1 fruit fly cellular context compared by ENCODE assay signal in genomic region chr3L:2881582-2881981, dm6.
A peak's percentile ranks its signal among the peaks of the same experiment; 100 is the strongest.
TF ChIP-seq lines count a peak whose summit lies in the region.

No protein-coding gene starts in this region.

TF ChIP-seq in whole organism, embryonic, 481 proteins besides CTCF, POLR2A, EP300 and RAD21 (continued from another document):
- TF ChIP-seq Poxn (GFP tag; IDR thresholded peaks at IDR 0.05; lab: Robert Waterston, UW) (no peak), amos (GFP tag; IDR thresholded peaks at IDR 0.05; lab: Robert Waterston, UW; ENCODE audit: partially characterized antibody) (no peak; the same call in 1 of the 2 replicates), Dip3 (GFP tag; optimal IDR thresholded peaks at IDR 0.05; lab: Kevin White, UChicago) (no peak), CG6791 (GFP tag; IDR thresholded peaks at IDR 0.05; lab: Robert Waterston, UW; ENCODE audit: partially characterized antibody) (peak; percentile 28; the same call in 1 of the 3 replicates), CoRest (tag; optimal IDR thresholded peaks at IDR 0.05; lab: Kevin White, UChicago) (no peak), tll (GFP tag; optimal IDR thresholded peaks at IDR 0.05; lab: Kevin White, UChicago) (peak in 1 of 2 experiments; percentile 77), CG9727 (GFP tag; optimal IDR thresholded peaks at IDR 0.05; lab: Kevin White, UChicago) (peak; percentile 14), cg (GFP tag; optimal IDR thresholded peaks at IDR 0.05; lab: Kevin White, UChicago) (peak; percentile 47), CG8924 (tag; optimal IDR thresholded peaks at IDR 0.05; lab: Kevin White, UChicago) (peak; percentile 65), zen (tag; optimal IDR thresholded peaks at IDR 0.05; lab: Kevin White, UChicago) (peak; percentile 13), vvl (GFP tag; IDR thresholded peaks at IDR 0.05; lab: Robert Waterston, UW) (0 out of 2 replicates have a peak, but pooled peaks have one; percentile 17), CG1832 (GFP tag; optimal IDR thresholded peaks at IDR 0.05; lab: Kevin White, UChicago) (peak; percentile 86), HmgD (GFP tag; optimal IDR thresholded peaks at IDR 0.05; lab: Kevin White, UChicago) (peak; percentile 31), prd (optimal IDR thresholded peaks at IDR 0.05; lab: Kevin White, UChicago) (no peak), prd (GFP tag; IDR thresholded peaks at IDR 0.05; lab: Robert Waterston, UW) (peak; percentile 12; the same call in 1 of the 3 replicates), CG10321 (GFP tag; IDR thresholded peaks at IDR 0.05; lab: Robert Waterston, UW) (peak; percentile 69), CG18764 (GFP tag; optimal IDR thresholded peaks at IDR 0.05; lab: Kevin White, UChicago) (no peak), CG5180 (GFP tag; optimal IDR thresholded peaks at IDR 0.05; lab: Kevin White, UChicago) (peak; percentile 79), jigr1 (GFP tag; IDR thresholded peaks at IDR 0.05; lab: Robert Waterston, UW) (no peak)
